Worm (Caenorhabditis elegans) whole organism, L4 larva: ENCODE measurements around the gene F56F11.4.

Source experiments
- D1046.2 ChIP-seq: fragments of 200-800 bp; sonication (Bioruptor generic); IDR thresholded peaks from 2 replicates; pipeline ENCODE4 v1.3.6; 2022; ENCODE audit warnings: missing genetic modification characterization, missing compliant biosample characterization
- R02D3.7 ChIP-seq: fragments of 150-350 bp; sonication (generic microtip); optimal IDR thresholded peaks from 3 replicates; lab custom pipeline; 2014; ENCODE audit warnings: missing biosample characterization, missing genetic modification characterization
- T20F7.1 ChIP-seq: fragments of 200-800 bp; sonication (Bioruptor generic); optimal IDR thresholded peaks from 2 replicates; lab custom pipeline; 2018; ENCODE audit warnings: mild to moderate bottlenecking, missing genetic modification characterization, missing compliant biosample characterization
- T26A8.4 ChIP-seq: fragments of 200-800 bp; sonication (Bioruptor generic); IDR thresholded peaks from 2 replicates; pipeline ENCODE4 v1.3.6; 2022; ENCODE audit warnings: missing genetic modification characterization, missing compliant biosample characterization
- Y5F2A.4 ChIP-seq: fragments of 200-800 bp; sonication (Bioruptor generic); optimal IDR thresholded peaks from 2 replicates; lab custom pipeline; 2018; ENCODE audit warnings: mild to moderate bottlenecking, missing genetic modification characterization, missing compliant biosample characterization
- ZK546.5 ChIP-seq, 2 experiments: sonication (generic microtip); optimal IDR thresholded peaks; 2 replicates each; lab custom pipeline; 2017; ENCODE audit warnings: missing biosample characterization in 2 of 2, missing genetic modification characterization in 2 of 2
- aly-2 ChIP-seq: sonication (generic microtip); optimal IDR thresholded peaks from 2 replicates; lab custom pipeline; 2018; ENCODE audit warnings: missing biosample characterization, missing genetic modification characterization
- ama-1 ChIP-seq: fragments of 150-350 bp; optimal IDR thresholded peaks from 2 replicates; lab custom pipeline; 2014; ENCODE audit warnings: inconsistent platforms, mixed read lengths
- arid-1 ChIP-seq: fragments of 200-800 bp; sonication (Bioruptor generic); conservative IDR thresholded peaks from 2 replicates; pipeline ENCODE4 v1.3.6; 2022; ENCODE audit warnings: missing genetic modification reagents, missing genetic modification characterization, missing compliant biosample characterization
- ceh-20 ChIP-seq: fragments of 200-800 bp; sonication (Bioruptor generic); IDR thresholded peaks from 2 replicates; pipeline ENCODE4 v1.3.6; 2022; ENCODE audit warnings: missing genetic modification reagents, missing genetic modification characterization, missing compliant biosample characterization
- ceh-28 ChIP-seq: fragments of 150-350 bp; optimal IDR thresholded peaks from 2 replicates; lab custom pipeline; 2014; ENCODE audit warnings: missing biosample characterization, missing genetic modification reagents, missing genetic modification characterization
- ceh-82 ChIP-seq: sonication (generic microtip); optimal IDR thresholded peaks from 2 replicates; lab custom pipeline; 2017; ENCODE audit warnings: missing biosample characterization, missing genetic modification characterization
- ces-1 ChIP-seq: fragments of 150-350 bp; sonication (generic microtip); optimal IDR thresholded peaks from 4 replicates; lab custom pipeline; 2014; ENCODE audit warnings: missing biosample characterization, missing genetic modification reagents, missing genetic modification characterization
- daf-8 ChIP-seq: fragments of 200-800 bp; sonication (Bioruptor generic); IDR thresholded peaks from 2 replicates; pipeline ENCODE4 v1.3.6; 2022; ENCODE audit warnings: missing genetic modification characterization, missing compliant biosample characterization
- dmd-6 ChIP-seq: fragments of 200-800 bp; sonication (Bioruptor generic); IDR thresholded peaks from 2 replicates; pipeline ENCODE4 v1.3.6; 2022; ENCODE audit warnings: missing genetic modification reagents, missing genetic modification characterization, missing compliant biosample characterization
- dmd-8 ChIP-seq: fragments of 200-800 bp; sonication (Bioruptor generic); IDR thresholded peaks from 2 replicates; pipeline ENCODE4 v1.3.6; 2022; ENCODE audit warnings: missing genetic modification characterization, missing compliant biosample characterization
- dpl-1 ChIP-seq: fragments of 150-350 bp; optimal IDR thresholded peaks from 2 replicates; lab custom pipeline; 2014; ENCODE audit warnings: missing biosample characterization, missing genetic modification reagents, missing genetic modification characterization
- dve-1 ChIP-seq: sonication (generic microtip); optimal IDR thresholded peaks from 2 replicates; lab custom pipeline; 2017; ENCODE audit warnings: antibody characterized with exemption, mild to moderate bottlenecking, missing genetic modification characterization, missing compliant biosample characterization; ENCODE audit not compliant: insufficient read depth
- egl-27 ChIP-seq: sonication (generic microtip); optimal IDR thresholded peaks from 3 replicates; lab custom pipeline; 2017; ENCODE audit warnings: missing biosample characterization, missing genetic modification reagents, missing genetic modification characterization
- gei-8 ChIP-seq: fragments of 200-800 bp; sonication (Bioruptor generic); optimal IDR thresholded peaks from 2 replicates; lab custom pipeline; 2018; ENCODE audit warnings: mild to moderate bottlenecking, missing genetic modification characterization, missing compliant biosample characterization
- hif-1 ChIP-seq, 2 experiments: sonication (generic microtip); optimal IDR thresholded peaks; 2 replicates each; lab custom pipeline; 2016 to 2017; ENCODE audit warnings: missing compliant biosample characterization in 2 of 2, missing genetic modification characterization in 2 of 2, missing genetic modification reagents in 2 of 2, missing genotype in 2 of 2, mild to moderate bottlenecking in 1 of 2
- hlh-11 ChIP-seq: fragments of 200-800 bp; sonication (Bioruptor generic); optimal IDR thresholded peaks from 2 replicates; lab custom pipeline; 2018; ENCODE audit warnings: mild to moderate bottlenecking, missing genetic modification characterization, missing compliant biosample characterization
- hlh-30 ChIP-seq: sonication (generic microtip); optimal IDR thresholded peaks from 2 replicates; lab custom pipeline; 2017; ENCODE audit warnings: antibody characterized with exemption, mild to moderate bottlenecking, missing genetic modification characterization, missing compliant biosample characterization; ENCODE audit not compliant: insufficient read depth
- lin-1 ChIP-seq: fragments of 200-800 bp; sonication (Bioruptor generic); IDR thresholded peaks from 2 replicates; pipeline ENCODE4 v1.3.6; 2022; ENCODE audit warnings: missing genetic modification reagents, missing genetic modification characterization, missing compliant biosample characterization
- lin-13 ChIP-seq: fragments of 150-350 bp; optimal IDR thresholded peaks from 2 replicates; lab custom pipeline; 2014; ENCODE audit warnings: missing biosample characterization, missing genetic modification reagents, missing genetic modification characterization
- lin-15B ChIP-seq: fragments of 150-350 bp; sonication (generic microtip); optimal IDR thresholded peaks from 3 replicates; lab custom pipeline; 2014; ENCODE audit warnings: missing biosample characterization, missing genetic modification characterization
- lin-38 ChIP-seq: fragments of 200-800 bp; sonication (Bioruptor generic); IDR thresholded peaks from 2 replicates; pipeline ENCODE4 v1.3.6; 2022; ENCODE audit warnings: missing genetic modification reagents, missing genetic modification characterization, missing compliant biosample characterization
- lsy-2 ChIP-seq, 2 experiments: fragments of 150-350 bp in 1 of 2; sonication (generic microtip) in 1 of 2; optimal IDR thresholded peaks; 2 replicates each; lab custom pipeline; 2014 to 2017; ENCODE audit warnings: missing biosample characterization in 2 of 2, missing genetic modification characterization in 2 of 2
- madf-9 ChIP-seq: fragments of 200-800 bp; sonication (Bioruptor generic); conservative IDR thresholded peaks from 2 replicates; pipeline ENCODE4 v1.3.6; 2022; ENCODE audit warnings: missing genetic modification reagents, missing genetic modification characterization, missing compliant biosample characterization
- mdl-1 ChIP-seq, 2 experiments: fragments of 150-350 bp in 1 of 2; sonication (generic microtip) in 1 of 2; optimal IDR thresholded peaks; 2 replicates each; lab custom pipeline; 2014 to 2017; ENCODE audit warnings: missing biosample characterization in 2 of 2, missing genetic modification characterization in 2 of 2
- mxl-2 ChIP-seq: fragments of 200-800 bp; sonication (Bioruptor generic); conservative IDR thresholded peaks from 2 replicates; pipeline ENCODE4 v1.3.6; 2022; ENCODE audit warnings: missing genetic modification reagents, missing genetic modification characterization, missing compliant biosample characterization
- nhr-102 ChIP-seq: sonication (generic microtip); optimal IDR thresholded peaks from 2 replicates; lab custom pipeline; 2016; ENCODE audit warnings: mild to moderate bottlenecking, missing genetic modification characterization, moderate library complexity, missing compliant biosample characterization
- nhr-11 ChIP-seq: fragments of 150-350 bp; optimal IDR thresholded peaks from 2 replicates; lab custom pipeline; 2014; ENCODE audit warnings: missing biosample characterization, missing genetic modification characterization
- nhr-111 ChIP-seq: fragments of 200-800 bp; sonication (Bioruptor generic); optimal IDR thresholded peaks from 2 replicates; lab custom pipeline; 2018; ENCODE audit warnings: mild to moderate bottlenecking, missing genetic modification characterization, missing compliant biosample characterization
- nhr-25 ChIP-seq: sonication (generic microtip); optimal IDR thresholded peaks from 2 replicates; lab custom pipeline; 2017; ENCODE audit warnings: missing genetic modification characterization, mild to moderate bottlenecking, missing compliant biosample characterization, antibody characterized with exemption, moderate library complexity, borderline replicate concordance; ENCODE audit not compliant: insufficient read depth
- nhr-41 ChIP-seq: fragments of 200-800 bp; sonication (Bioruptor generic); IDR thresholded peaks from 2 replicates; pipeline ENCODE4 v1.3.6; 2022; ENCODE audit warnings: missing genetic modification reagents, missing genetic modification characterization, missing compliant biosample characterization
- nhr-48 ChIP-seq: sonication (generic microtip); optimal IDR thresholded peaks from 2 replicates; lab custom pipeline; 2016; ENCODE audit warnings: mild to moderate bottlenecking, missing genetic modification characterization, missing compliant biosample characterization
- nhr-6 ChIP-seq: fragments of 150-350 bp; optimal IDR thresholded peaks from 2 replicates; lab custom pipeline; 2014; ENCODE audit warnings: missing biosample characterization, missing genetic modification characterization
- nhr-76 ChIP-seq: fragments of 150-350 bp; optimal IDR thresholded peaks from 2 replicates; lab custom pipeline; 2014; ENCODE audit warnings: missing biosample characterization, missing genetic modification characterization
- nhr-77 ChIP-seq: fragments of 150-350 bp; optimal IDR thresholded peaks from 2 replicates; lab custom pipeline; 2014; ENCODE audit warnings: missing biosample characterization, missing genetic modification characterization
- pqm-1 ChIP-seq: sonication (generic microtip); optimal IDR thresholded peaks from 2 replicates; lab custom pipeline; 2017; ENCODE audit warnings: missing biosample characterization, missing genetic modification characterization
- saeg-2 ChIP-seq: fragments of 200-800 bp; sonication (Bioruptor generic); IDR thresholded peaks from 2 replicates; pipeline ENCODE4 v1.3.6; 2022; ENCODE audit warnings: missing genetic modification reagents, missing genetic modification characterization, missing compliant biosample characterization
- sdz-12 ChIP-seq: fragments of 200-800 bp; sonication (Bioruptor generic); optimal IDR thresholded peaks from 2 replicates; lab custom pipeline; 2018; ENCODE audit warnings: mild to moderate bottlenecking, missing genetic modification characterization, missing compliant biosample characterization
- set-16 ChIP-seq: fragments of 200-800 bp; sonication (Bioruptor generic); IDR thresholded peaks from 2 replicates; pipeline ENCODE4 v1.3.6; 2022; ENCODE audit warnings: missing genetic modification reagents, missing genetic modification characterization, missing compliant biosample characterization
- snpc-4 ChIP-seq: fragments of 150-350 bp; optimal IDR thresholded peaks from 2 replicates; lab custom pipeline; 2014; ENCODE audit warnings: missing biosample characterization, missing genetic modification characterization
- spr-3 ChIP-seq: fragments of 200-800 bp; sonication (Bioruptor generic); optimal IDR thresholded peaks from 2 replicates; lab custom pipeline; 2018; ENCODE audit warnings: mild to moderate bottlenecking, missing genetic modification characterization, missing compliant biosample characterization
- tag-97 ChIP-seq: fragments of 200-800 bp; sonication (Bioruptor generic); IDR thresholded peaks from 2 replicates; pipeline ENCODE4 v1.3.6; 2022; ENCODE audit warnings: missing genetic modification characterization, missing compliant biosample characterization
- tra-1 ChIP-seq: fragments of 200-800 bp; sonication (Bioruptor generic); IDR thresholded peaks from 2 replicates; pipeline ENCODE4 v1.3.6; 2022; ENCODE audit warnings: missing genetic modification reagents, missing genetic modification characterization, missing compliant biosample characterization
- unc-130 ChIP-seq: sonication (generic microtip); optimal IDR thresholded peaks from 2 replicates; lab custom pipeline; 2016; ENCODE audit warnings: missing genetic modification reagents, missing genetic modification characterization, missing compliant biosample characterization
- zip-11 ChIP-seq: fragments of 200-800 bp; sonication (Bioruptor generic); IDR thresholded peaks from 2 replicates; pipeline ENCODE4 v1.3.6; 2022; ENCODE audit warnings: missing genetic modification characterization, missing compliant biosample characterization
- zip-2 ChIP-seq: fragments of 150-350 bp; optimal IDR thresholded peaks from 2 replicates; lab custom pipeline; 2014; ENCODE audit warnings: missing biosample characterization, missing genetic modification characterization
- ztf-7 ChIP-seq: fragments of 150-350 bp; optimal IDR thresholded peaks from 2 replicates; lab custom pipeline; 2014; ENCODE audit warnings: missing biosample characterization, missing genetic modification characterization

Gene F56F11.4

DNA sequence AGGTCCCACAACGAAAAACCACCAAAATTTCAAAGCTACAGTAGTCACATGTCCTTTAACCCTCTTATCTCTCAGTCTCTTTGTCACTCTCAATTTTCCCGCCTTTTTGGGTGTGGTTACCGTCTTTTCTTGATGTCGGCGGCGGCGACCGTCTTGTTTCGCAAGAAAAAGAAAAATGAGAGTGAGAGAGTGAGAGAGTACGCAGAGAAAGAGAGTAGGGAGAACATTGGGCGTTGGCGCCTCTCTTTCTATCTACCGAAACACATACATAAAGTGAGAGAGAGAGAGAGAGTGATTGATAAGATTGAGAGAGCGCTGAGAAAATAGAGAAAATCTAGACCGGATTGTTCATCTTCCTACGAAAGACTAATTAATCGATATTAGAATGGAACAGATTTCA lies 19.9 kb downstream of the F56F11.4 start:
- TF ChIP-seq mxl-2 (GFP tag; lab: Robert Waterston, UW) (no peak), madf-9 (GFP tag; lab: Robert Waterston, UW) (no peak), egl-27 (tag; lab: Kevin White, UChicago) (no peak), Y5F2A.4 (GFP tag; lab: Kevin White, UChicago) (no peak), hlh-30 (tag; lab: Kevin White, UChicago) (peak; percentile 83), T20F7.1 (GFP tag; lab: Kevin White, UChicago) (peak; percentile 69), ztf-7 (no peak), gei-8 (peak; percentile 9), snpc-4 (tag; lab: Kevin White, UChicago) (no peak), unc-130 (GFP tag; lab: Kevin White, UChicago) (no peak), R02D3.7 (no peak), D1046.2 (GFP tag; lab: Robert Waterston, UW) (no peak), nhr-6 (tag; lab: Kevin White, UChicago) (no peak), zip-11 (GFP tag; lab: Robert Waterston, UW) (no peak), dmd-6 (GFP tag; lab: Robert Waterston, UW) (peak; percentile 91), dve-1 (tag; lab: Kevin White, UChicago) (peak; percentile 94), hlh-11 (tag; lab: Kevin White, UChicago) (peak; percentile 97), nhr-41 (GFP tag; lab: Robert Waterston, UW) (peak; percentile 93), ces-1 (GFP tag; lab: Kevin White, UChicago) (no peak), mdl-1 (tag; optimal IDR thresholded peaks at IDR 0.05; lab: Kevin White, UChicago) (peak; percentile 2 to 89), nhr-77 (tag; lab: Kevin White, UChicago) (peak; percentile 74), T26A8.4 (peak; percentile 46; the same call in 1 of the 2 replicates), nhr-111 (no peak), nhr-102 (peak; percentile 50), pqm-1 (peak; percentile 85), lin-15B (no peak), aly-2 (tag; lab: Kevin White, UChicago) (no peak), lin-13 (GFP tag; lab: Kevin White, UChicago) (peak; percentile 67), saeg-2 (GFP tag; lab: Robert Waterston, UW) (no peak), ZK546.5 (tag; optimal IDR thresholded peaks at IDR 0.05; lab: Kevin White, UChicago) (no peak), ceh-28 (tag; lab: Kevin White, UChicago) (peak; percentile 43), lin-38 (peak; percentile 52), lin-1 (peak; percentile 62), lsy-2 (tag; optimal IDR thresholded peaks at IDR 0.05; lab: Kevin White, UChicago) (peak; percentile 15 to 73), sdz-12 (GFP tag; lab: Kevin White, UChicago) (no peak), ama-1 (peak; percentile 43), nhr-76 (tag; lab: Kevin White, UChicago) (no peak), ceh-82 (tag; lab: Kevin White, UChicago) (no peak), spr-3 (GFP tag; lab: Kevin White, UChicago) (no peak), set-16 (GFP tag; lab: Robert Waterston, UW) (0 out of 2 replicates have a peak, but pooled peaks have one; percentile 16), zip-2 (no peak), hif-1 (tag; optimal IDR thresholded peaks at IDR 0.05; lab: Kevin White, UChicago) (no peak), dmd-8 (GFP tag; lab: Robert Waterston, UW) (no peak), tra-1 (GFP tag; lab: Robert Waterston, UW) (peak; percentile 89), tag-97 (no peak), arid-1 (GFP tag; lab: Robert Waterston, UW) (no peak), dpl-1 (GFP tag; lab: Kevin White, UChicago) (peak; percentile 60), daf-8 (GFP tag; lab: Robert Waterston, UW) (no peak), ceh-20 (peak; percentile 60; the same call in 1 of the 2 replicates), nhr-48 (tag; lab: Kevin White, UChicago) (peak; percentile 80), nhr-11 (tag; lab: Kevin White, UChicago) (peak; percentile 41), nhr-25 (tag; lab: Kevin White, UChicago) (peak; percentile 77)
